Worm (Caenorhabditis elegans): ENCODE results near the gene F19G12.4.

ce11 chrX:1410552-1410951, 6.6 kb upstream of the F19G12.4 start, which contains the start of gene abu-2:
- TF ChIP-seq attf-3 (GFP tag; conservative IDR thresholded peaks at IDR 0.05) = no peak
- TF ChIP-seq pha-4 (tag; optimal IDR thresholded peaks at IDR 0.05) = no peak
- no peak for TF ChIP-seq ceh-40 (GFP tag; IDR thresholded peaks at IDR 0.05)
- no peak for TF ChIP-seq egl-18 (GFP tag; IDR thresholded peaks at IDR 0.05)
- TF ChIP-seq lin-40 (tag; optimal IDR thresholded peaks at IDR 0.05) = no peak
- TF ChIP-seq dox-1 (GFP tag; IDR thresholded peaks at IDR 0.05) = no peak
- no peak for TF ChIP-seq unc-130 (GFP tag; optimal IDR thresholded peaks at IDR 0.05)
- no peak for TF ChIP-seq lin-35 (GFP tag; optimal IDR thresholded peaks at IDR 0.05)
- TF ChIP-seq unc-62 (GFP tag; optimal IDR thresholded peaks at IDR 0.05) = no peak
- no peak for TF ChIP-seq athp-1 (tag; optimal IDR thresholded peaks at IDR 0.05)
